Worm (Caenorhabditis elegans) whole organism, dauer: ENCODE measurements around the gene sir-2.3.

ENCODE experiments used
- unc-62 ChIP-seq: sonication (generic microtip); optimal IDR thresholded peaks from 2 replicates; lab custom pipeline; 2017; ENCODE audit warnings: missing biosample characterization, missing genetic modification reagents, missing genetic modification characterization

The sir-2.3 gene

ce11 chrX:13331386-13331785 lies at the start of gene sir-2.3:
TSS of gene sir-2.3 (plus strand) at chrX:13331686.
- no peak for TF ChIP-seq unc-62 (GFP tag; lab: Kevin White, UChicago)

DNA sequence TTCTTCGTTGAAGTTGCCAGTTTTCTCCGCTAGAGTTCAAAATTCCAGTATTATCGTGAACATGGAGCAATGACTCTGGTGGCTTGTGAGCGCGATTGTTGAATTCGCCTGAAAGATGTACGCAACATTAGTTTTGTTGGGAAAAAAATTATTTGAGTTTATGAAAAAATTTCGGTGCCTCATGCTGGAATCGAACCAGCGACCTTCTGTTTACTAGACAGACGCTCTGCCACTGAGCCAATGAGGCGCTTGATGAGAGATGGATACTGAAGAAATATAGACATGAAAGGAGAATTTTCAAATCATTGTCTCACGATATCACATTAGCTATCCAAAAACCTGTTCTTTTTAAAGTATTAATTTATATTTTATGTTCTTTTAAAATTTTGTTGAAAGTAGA lies 48.0 kb upstream of the sir-2.3 start:
- TF ChIP-seq unc-62 (GFP tag; lab: Kevin White, UChicago), result no peak

DNA sequence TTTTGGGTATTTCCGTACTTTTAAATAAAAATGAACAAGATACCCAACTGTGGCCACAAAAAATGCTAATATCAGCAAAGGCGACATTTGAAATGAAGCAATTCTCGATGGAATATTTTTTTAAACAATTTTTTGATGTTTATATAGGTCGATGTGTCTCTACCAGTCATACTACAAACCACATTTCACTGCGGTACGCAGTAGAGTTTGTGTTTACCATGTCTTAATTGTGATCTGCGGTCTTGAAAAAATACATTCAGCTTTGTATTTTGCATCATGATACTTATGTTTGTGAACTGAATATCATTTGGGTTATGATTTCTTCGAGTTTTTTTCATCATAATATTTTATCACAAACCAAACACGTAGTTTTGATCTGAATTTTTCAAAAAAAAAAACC lies 47.4 kb upstream of the sir-2.3 start, which contains the start of gene cyp-14A4:
Gene cyp-14A4 (minus strand): TSS at position 107 of the 400 bp plus-strand sequence.
- TF ChIP-seq unc-62 (GFP tag; lab: Kevin White, UChicago), result no peak

- TF ChIP-seq unc-62 (GFP tag; lab: Kevin White, UChicago), result no peak
Observed at ce11 chrX:13284618-13285017, 46.9 kb upstream of the sir-2.3 start.

- no peak for TF ChIP-seq unc-62 (GFP tag; lab: Kevin White, UChicago)
Observed at ce11 chrX:13286533-13286932, 45.0 kb upstream of the sir-2.3 start, which contains the start of gene R04D3.2. TSS of gene R04D3.2 (minus strand) at chrX:13286633.

DNA sequence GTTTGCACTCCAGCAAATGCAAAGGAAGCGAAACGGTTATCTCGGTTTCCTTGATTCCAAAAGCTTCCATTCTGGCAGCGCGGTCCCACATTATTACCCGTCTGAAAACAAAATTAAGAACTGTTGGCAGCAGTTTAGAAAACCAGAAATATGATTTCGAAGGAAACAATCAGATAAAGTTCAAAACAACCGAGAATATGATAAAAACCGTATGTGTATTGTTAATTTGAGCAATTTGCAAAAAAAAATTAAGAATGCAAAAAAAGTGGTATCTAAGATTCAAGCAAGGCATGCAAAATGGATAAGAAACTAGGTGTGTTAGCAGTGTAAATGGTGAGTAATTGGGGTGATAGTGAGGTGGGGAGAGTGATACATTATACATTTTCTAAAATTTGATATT lies 42.8 kb upstream of the sir-2.3 start, which contains the start of gene R04D3.4:
Gene R04D3.4 (minus strand): TSS at position 101 of the 400 bp plus-strand sequence.
- TF ChIP-seq unc-62 (GFP tag; lab: Kevin White, UChicago), result no peak

DNA sequence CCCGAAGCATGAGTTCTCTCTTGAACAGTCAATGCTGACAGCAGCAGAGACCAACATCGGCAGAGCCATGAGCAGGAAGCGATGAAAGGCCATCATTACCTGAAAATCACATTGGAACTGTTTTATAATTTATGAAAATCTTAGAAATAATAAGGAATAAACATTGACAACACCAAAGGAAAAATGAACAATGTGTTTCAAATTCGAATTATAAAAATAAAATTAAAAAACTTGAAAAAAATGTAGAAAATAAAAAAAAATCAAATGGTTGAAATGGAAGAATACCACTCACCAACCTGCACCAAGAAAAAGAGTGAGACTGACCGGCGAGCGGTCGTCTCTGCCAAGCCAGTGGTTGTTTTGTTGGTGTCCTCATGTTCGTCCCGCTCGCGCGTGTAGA lies 41.0 kb upstream of the sir-2.3 start, which contains the start of gene R04D3.3:
Gene R04D3.3 (minus strand): TSS at position 101 of the 400 bp plus-strand sequence.
- TF ChIP-seq unc-62 (GFP tag; lab: Kevin White, UChicago), result no peak

- no peak for TF ChIP-seq unc-62 (GFP tag; lab: Kevin White, UChicago)
Observed at ce11 chrX:13291506-13291905, 40.0 kb upstream of the sir-2.3 start, which contains the start of gene srd-38. TSS of gene srd-38 (plus strand) at chrX:13291806.

ce11 chrX:13293023-13293422 lies 38.5 kb upstream of the sir-2.3 start:
- no peak for TF ChIP-seq unc-62 (GFP tag; lab: Kevin White, UChicago)

DNA sequence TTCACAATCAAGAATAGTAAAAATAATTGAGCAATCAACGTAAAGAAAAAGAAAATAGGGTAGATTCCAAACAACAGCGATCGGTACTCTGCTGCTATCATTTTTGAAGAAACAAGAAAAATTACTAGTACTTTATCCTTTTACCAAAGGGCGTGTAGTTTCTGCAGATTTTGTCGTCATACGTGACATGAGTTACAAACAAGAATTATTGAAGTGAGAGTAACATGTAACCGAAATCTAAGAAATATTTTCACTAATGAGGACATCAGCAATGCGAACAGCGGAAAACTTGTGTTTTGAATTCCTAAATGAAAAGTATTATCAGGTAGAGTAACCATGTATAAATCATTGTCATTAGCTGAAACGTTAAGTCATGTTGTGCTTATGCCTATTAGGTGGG lies 36.8 kb upstream of the sir-2.3 start, which contains the start of gene srd-36:
Gene srd-36 (minus strand): TSS at position 101 of the 400 bp plus-strand sequence.
- no peak for TF ChIP-seq unc-62 (GFP tag; lab: Kevin White, UChicago)

DNA sequence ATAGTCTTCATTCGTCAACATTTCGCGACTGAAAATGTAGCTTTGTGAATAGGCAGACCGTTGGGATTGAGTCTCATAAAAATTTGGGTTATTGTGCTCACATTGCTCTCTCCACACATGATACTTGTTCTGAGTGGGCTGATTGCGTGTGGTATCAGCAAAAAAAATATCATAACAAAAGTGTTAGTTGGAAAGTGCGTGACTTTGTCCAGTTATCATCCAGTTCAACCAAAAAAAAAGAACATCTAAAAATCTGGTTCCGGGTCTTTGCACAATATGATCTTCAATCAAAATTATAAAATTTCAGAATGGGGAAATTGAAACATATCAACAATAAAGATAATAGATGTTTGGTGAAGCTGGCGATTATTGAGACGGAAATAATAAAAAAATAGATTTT lies 31.0 kb upstream of the sir-2.3 start, which contains the start of gene srd-39:
Gene srd-39 (minus strand): TSS at position 101 of the 400 bp plus-strand sequence.
- TF ChIP-seq unc-62 (GFP tag; lab: Kevin White, UChicago), result no peak

ce11 chrX:13303357-13303756 lies 28.1 kb upstream of the sir-2.3 start, which contains the start of gene srd-42:
TSS of gene srd-42 (minus strand) at chrX:13303457.
- TF ChIP-seq unc-62 (GFP tag; lab: Kevin White, UChicago), result no peak

DNA sequence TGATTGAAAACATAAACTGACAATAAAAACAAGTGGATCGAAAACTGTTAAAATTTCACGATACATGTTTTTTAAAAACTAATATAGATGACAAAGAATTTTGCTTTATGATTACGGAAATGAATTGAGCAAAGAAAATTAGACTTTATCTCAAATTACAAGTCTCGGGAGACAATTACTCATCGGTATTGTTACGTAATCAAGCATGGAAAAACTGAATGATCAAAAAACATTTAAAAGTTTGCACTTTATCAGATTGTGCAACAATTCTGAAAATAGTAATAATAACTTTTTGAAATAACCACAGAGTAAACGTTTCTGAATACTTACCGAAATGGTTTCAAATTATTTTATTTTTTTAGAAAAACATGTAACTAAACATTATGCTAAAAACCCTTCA lies 25.7 kb upstream of the sir-2.3 start, which contains the start of gene srd-43:
Gene srd-43 (minus strand): TSS at position 66 of the 400 bp plus-strand sequence.
- no peak for TF ChIP-seq unc-62 (GFP tag; lab: Kevin White, UChicago)

- no peak for TF ChIP-seq unc-62 (GFP tag; lab: Kevin White, UChicago)
Observed at ce11 chrX:13306869-13307446, 24.5 kb upstream of the sir-2.3 start.

DNA sequence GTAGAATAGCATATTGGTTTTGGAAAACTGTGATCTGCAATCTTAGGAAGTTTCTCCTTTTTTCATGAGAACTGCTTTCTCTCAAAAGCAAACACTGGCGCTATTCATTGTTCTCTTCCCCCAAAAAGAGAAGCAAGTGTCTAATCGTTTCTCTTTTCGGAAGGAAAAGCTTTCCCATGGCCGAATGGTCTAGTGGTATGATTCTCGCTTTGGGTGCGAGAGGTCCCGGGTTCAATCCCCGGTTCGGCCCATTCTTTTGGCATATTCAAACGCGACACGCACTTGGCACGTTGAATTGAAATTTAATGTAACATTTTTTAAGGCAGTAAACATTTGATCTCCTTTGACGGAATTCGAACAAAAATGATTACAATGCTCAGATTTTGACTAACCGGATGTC lies 23.6 kb upstream of the sir-2.3 start:
- TF ChIP-seq unc-62 (GFP tag; lab: Kevin White, UChicago), result no peak

DNA sequence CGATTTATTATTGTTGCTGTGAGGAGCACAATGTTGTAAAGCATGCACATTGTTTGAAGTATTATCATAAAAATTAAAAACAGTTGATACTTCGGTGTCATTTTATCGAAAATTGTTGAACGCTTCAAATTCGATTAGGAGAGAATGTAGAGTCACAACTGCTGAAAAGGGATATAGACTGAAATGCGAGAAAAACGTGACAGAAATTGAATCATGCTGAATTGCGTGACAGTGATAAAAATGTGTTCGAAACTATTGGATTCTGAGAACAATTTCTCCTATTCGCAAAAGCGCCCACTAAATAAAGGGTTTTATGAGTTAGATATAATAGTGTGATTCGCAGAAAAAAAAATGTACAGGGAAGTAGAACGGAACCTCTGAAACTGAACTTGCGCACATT lies 22.7 kb upstream of the sir-2.3 start, which contains the start of gene srxa-8:
Gene srxa-8 (minus strand): TSS at position 101 of the 400 bp plus-strand sequence.
- no peak for TF ChIP-seq unc-62 (GFP tag; lab: Kevin White, UChicago)

DNA sequence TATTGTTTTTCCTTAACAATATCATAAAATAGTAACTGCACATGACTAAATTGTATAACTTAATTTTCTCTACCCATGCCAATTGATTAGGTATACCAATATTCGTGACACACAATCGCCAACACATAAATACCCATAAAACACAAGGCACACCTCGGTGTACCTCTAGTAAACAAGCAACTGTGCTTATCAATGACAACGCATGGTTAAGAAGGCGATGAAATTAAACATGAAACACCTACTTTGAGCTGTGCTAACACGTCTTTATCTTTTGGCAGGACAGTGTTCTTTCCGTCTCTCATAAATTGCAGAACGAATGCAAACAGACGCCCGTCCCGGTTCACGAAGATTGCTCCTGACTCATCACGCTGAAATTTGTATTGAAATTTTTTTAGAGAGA lies 20.7 kb upstream of the sir-2.3 start:
- TF ChIP-seq unc-62 (GFP tag; lab: Kevin White, UChicago), result no peak
